Fruit fly (Drosophila melanogaster) whole organism, embryonic: ENCODE results near the gene Dpm1.
A peak's percentile ranks its signal among the peaks of the same experiment; 100 is the strongest.

ENCODE experiments used
- CG10431 ChIP-seq: fragments of 200-800 bp; sonication (Bioruptor generic); optimal IDR thresholded peaks from 3 replicates; lab custom pipeline; 2018; ENCODE audit warnings: missing biosample characterization, mild to moderate bottlenecking, missing genetic modification characterization
- CG10959 ChIP-seq: fragments of 200-800 bp; sonication (Bioruptor generic); IDR thresholded peaks from 2 replicates; pipeline ENCODE4 v1.3.6; 2022; ENCODE audit warnings: missing biosample characterization, missing genetic modification characterization
- CG13296 ChIP-seq: fragments of 200-800 bp; sonication (Bioruptor generic); optimal IDR thresholded peaks from 3 replicates; lab custom pipeline; 2018; ENCODE audit warnings: missing biosample characterization, mild to moderate bottlenecking, missing genetic modification characterization
- CG13624 ChIP-seq: fragments of 200-800 bp; sonication (Bioruptor generic); optimal IDR thresholded peaks from 2 replicates; lab custom pipeline; 2016; ENCODE audit warnings: missing biosample characterization, missing genetic modification characterization
- CG15073 ChIP-seq: fragments of 200-800 bp; sonication (Bioruptor generic); optimal IDR thresholded peaks from 2 replicates; lab custom pipeline; 2016; ENCODE audit warnings: missing biosample characterization, missing genetic modification characterization
- CG1647 ChIP-seq: fragments of 200-800 bp; sonication (Bioruptor generic); optimal IDR thresholded peaks from 3 replicates; lab custom pipeline; 2016; ENCODE audit warnings: missing biosample characterization, missing genetic modification characterization
- CG16863 ChIP-seq: fragments of 200-800 bp; sonication (Bioruptor generic); optimal IDR thresholded peaks from 3 replicates; lab custom pipeline; 2016; ENCODE audit warnings: missing biosample characterization, missing genetic modification characterization
- CG17912 ChIP-seq: fragments of 200-800 bp; sonication (Bioruptor generic); optimal IDR thresholded peaks from 2 replicates; lab custom pipeline; 2018; ENCODE audit warnings: missing biosample characterization, mild to moderate bottlenecking, missing genetic modification characterization
- CG1832 ChIP-seq: fragments of 200-800 bp; sonication (Bioruptor generic); optimal IDR thresholded peaks from 2 replicates; lab custom pipeline; 2017; ENCODE audit warnings: missing biosample characterization, mild to moderate bottlenecking, missing genetic modification characterization, inconsistent platforms
- CG2889 ChIP-seq: fragments of 200-800 bp; sonication (Bioruptor generic); IDR thresholded peaks from 3 replicates; pipeline ENCODE4 v1.3.6; 2022; ENCODE audit warnings: missing biosample characterization, missing genetic modification characterization
- CG34376 ChIP-seq: fragments of 200-800 bp; sonication (Bioruptor generic); optimal IDR thresholded peaks from 2 replicates; lab custom pipeline; 2018; ENCODE audit warnings: missing biosample characterization, mild to moderate bottlenecking, missing genetic modification characterization
- CG3847 ChIP-seq: fragments of 200-800 bp; sonication (Bioruptor generic); IDR thresholded peaks from 2 replicates; pipeline ENCODE4 v1.3.6; 2022; ENCODE audit warnings: missing biosample characterization, missing genetic modification characterization
- CG4282 ChIP-seq: fragments of 200-800 bp; sonication (Bioruptor generic); optimal IDR thresholded peaks from 2 replicates; lab custom pipeline; 2016; ENCODE audit warnings: missing biosample characterization, missing genetic modification characterization
- CG4707 ChIP-seq: fragments of 200-800 bp; sonication (Bioruptor generic); optimal IDR thresholded peaks from 2 replicates; lab custom pipeline; 2018; ENCODE audit warnings: missing biosample characterization, mild to moderate bottlenecking, missing genetic modification characterization, moderate library complexity
- CG6689 ChIP-seq: fragments of 200-800 bp; sonication (Bioruptor generic); IDR thresholded peaks from 2 replicates; pipeline ENCODE4 v1.3.6; 2022; ENCODE audit warnings: missing biosample characterization, missing genetic modification characterization
- CG7357 ChIP-seq: fragments of 200-800 bp; sonication (Bioruptor generic); IDR thresholded peaks from 3 replicates; pipeline ENCODE4 v1.3.6; 2022; ENCODE audit warnings: missing biosample characterization, missing genetic modification characterization
- CG7963 ChIP-seq: fragments of 200-800 bp; sonication (Bioruptor generic); IDR thresholded peaks from 3 replicates; pipeline ENCODE4 v1.3.6; 2022; ENCODE audit warnings: missing biosample characterization, missing genetic modification characterization; ENCODE audit not compliant: partially characterized antibody
- CG8924 ChIP-seq: fragments of 200-800 bp; optimal IDR thresholded peaks from 3 replicates; lab custom pipeline; 2019; ENCODE audit warnings: missing biosample characterization, mild to moderate bottlenecking, missing genetic modification characterization, moderate library complexity
- CkIIα-i1 ChIP-seq: fragments of 200-800 bp; sonication (Bioruptor generic); IDR thresholded peaks from 2 replicates; pipeline ENCODE4 v1.3.6; 2022; ENCODE audit warnings: missing biosample characterization, missing genetic modification characterization
- E2f1 ChIP-seq: fragments of 200-800 bp; sonication (Bioruptor generic); IDR thresholded peaks from 2 replicates; pipeline ENCODE4 v1.3.6; 2022; ENCODE audit warnings: missing biosample characterization, missing genetic modification characterization
- Gsc ChIP-seq: fragments of 200-800 bp; sonication (Bioruptor generic); IDR thresholded peaks from 2 replicates; pipeline ENCODE4 v1.3.6; 2022; ENCODE audit warnings: missing biosample characterization, missing genetic modification characterization
- H15 ChIP-seq: fragments of 200-800 bp; sonication (Bioruptor generic); IDR thresholded peaks from 3 replicates; pipeline ENCODE4 v1.3.6; 2022; ENCODE audit warnings: missing biosample characterization, missing genetic modification characterization
- Hey ChIP-seq: fragments of 200-800 bp; sonication (Bioruptor generic); optimal IDR thresholded peaks from 3 replicates; lab custom pipeline; 2018; ENCODE audit warnings: missing biosample characterization, mild to moderate bottlenecking, missing genetic modification characterization
- Hmr ChIP-seq: fragments of 200-800 bp; sonication (Bioruptor generic); optimal IDR thresholded peaks from 3 replicates; lab custom pipeline; 2017; ENCODE audit warnings: mild to moderate bottlenecking, missing biosample characterization, missing genetic modification reagents, missing genetic modification characterization
- Med ChIP-seq: fragments of 200-800 bp; sonication (Bioruptor generic); peaks from one replicate; lab custom pipeline; 2016; ENCODE audit warnings: missing biosample characterization, missing genetic modification characterization, mild to moderate bottlenecking, inconsistent platforms, moderate library complexity
- Oli ChIP-seq: fragments of 200-800 bp; sonication (Bioruptor generic); optimal IDR thresholded peaks from 2 replicates; lab custom pipeline; 2018; ENCODE audit warnings: missing biosample characterization, mild to moderate bottlenecking, missing genetic modification characterization, moderate library complexity
- Pdp1 ChIP-seq, 2 experiments: fragments of 200-800 bp; sonication (Bioruptor generic); optimal IDR thresholded peaks; 3 replicates each; lab custom pipeline; 2016; ENCODE audit warnings: missing biosample characterization in 2 of 2, missing genetic modification characterization in 2 of 2, mild to moderate bottlenecking in 1 of 2, moderate library complexity in 1 of 2
- Vsx1 ChIP-seq: fragments of 200-800 bp; sonication (Bioruptor generic); optimal IDR thresholded peaks from 2 replicates; lab custom pipeline; 2017; ENCODE audit warnings: missing biosample characterization, mild to moderate bottlenecking, missing genetic modification characterization, missing genetic modification reagents
- Xrp1 ChIP-seq: fragments of 200-800 bp; sonication (Bioruptor generic); IDR thresholded peaks from 2 replicates; pipeline ENCODE4 v1.3.6; 2022; ENCODE audit warnings: missing biosample characterization, missing genetic modification characterization
- ato ChIP-seq: fragments of 200-800 bp; sonication (Bioruptor generic); IDR thresholded peaks from 2 replicates; pipeline ENCODE4 v1.3.6; 2022; ENCODE audit warnings: missing biosample characterization, missing genetic modification characterization; ENCODE audit not compliant: partially characterized antibody
- ci ChIP-seq: fragments of 200-800 bp; sonication (Bioruptor generic); IDR thresholded peaks from 3 replicates; pipeline ENCODE4 v1.3.6; 2022; ENCODE audit warnings: missing biosample characterization, missing genetic modification characterization
- cwo ChIP-seq: fragments of 200-800 bp; sonication (Bioruptor generic); optimal IDR thresholded peaks from 3 replicates; lab custom pipeline; 2017; ENCODE audit warnings: missing biosample characterization, missing genetic modification characterization, mild to moderate bottlenecking, moderate library complexity, missing genetic modification reagents
- da ChIP-seq: fragments of 200-800 bp; sonication (Bioruptor generic); optimal IDR thresholded peaks from 2 replicates; lab custom pipeline; 2016; ENCODE audit warnings: missing biosample characterization, missing genetic modification characterization
- dmrt99B ChIP-seq: fragments of 200-800 bp; sonication (Bioruptor generic); optimal IDR thresholded peaks from 2 replicates; lab custom pipeline; 2018; ENCODE audit warnings: missing biosample characterization, mild to moderate bottlenecking, missing genetic modification characterization, moderate library complexity
- dysf ChIP-seq: fragments of 200-800 bp; sonication (Bioruptor generic); IDR thresholded peaks from 3 replicates; pipeline ENCODE4 v1.3.6; 2022; ENCODE audit warnings: missing biosample characterization, missing genetic modification characterization
- exex ChIP-seq: fragments of 200-800 bp; sonication (Bioruptor generic); optimal IDR thresholded peaks from 4 replicates; lab custom pipeline; 2018; ENCODE audit warnings: missing biosample characterization, mild to moderate bottlenecking, missing genetic modification characterization, moderate library complexity
- ftz-f1 ChIP-seq: fragments of 200-800 bp; sonication (Bioruptor generic); optimal IDR thresholded peaks from 2 replicates; lab custom pipeline; 2016; ENCODE audit warnings: missing biosample characterization, missing genetic modification characterization
- grn ChIP-seq: fragments of 200-800 bp; sonication (Bioruptor generic); optimal IDR thresholded peaks from 3 replicates; lab custom pipeline; 2017; ENCODE audit warnings: missing biosample characterization, missing genetic modification characterization
- insv ChIP-seq, 2 experiments: fragments of 200-800 bp; sonication (Bioruptor generic); optimal IDR thresholded peaks; 3 replicates each; lab custom pipeline; 2016 to 2018; ENCODE audit warnings: missing biosample characterization in 2 of 2, missing genetic modification characterization in 2 of 2
- lmd ChIP-seq: fragments of 200-800 bp; sonication (Bioruptor generic); IDR thresholded peaks from 2 replicates; pipeline ENCODE4 v1.3.6; 2022; ENCODE audit warnings: missing biosample characterization, missing genetic modification characterization
- nerfin-1 ChIP-seq: fragments of 200-800 bp; sonication (Bioruptor generic); optimal IDR thresholded peaks from 3 replicates; lab custom pipeline; 2019; ENCODE audit warnings: missing biosample characterization, mild to moderate bottlenecking, missing genetic modification characterization, moderate library complexity
- pho ChIP-seq: fragments of 200-800 bp; sonication (Bioruptor generic); optimal IDR thresholded peaks from 2 replicates; lab custom pipeline; 2016; ENCODE audit warnings: missing biosample characterization, missing genetic modification characterization
- sd ChIP-seq: fragments of 200-800 bp; sonication (Bioruptor generic); optimal IDR thresholded peaks from 3 replicates; lab custom pipeline; 2018; ENCODE audit warnings: missing biosample characterization, mild to moderate bottlenecking, missing genetic modification characterization, moderate library complexity
- sens ChIP-seq: fragments of 200-800 bp; sonication (Bioruptor generic); peaks from one replicate; lab custom pipeline; 2016; ENCODE audit warnings: missing biosample characterization, missing genetic modification characterization
- so ChIP-seq: fragments of 200-800 bp; sonication (Bioruptor generic); IDR thresholded peaks from 3 replicates; pipeline ENCODE4 v1.3.6; 2022; ENCODE audit warnings: missing biosample characterization, missing genetic modification characterization
- sr ChIP-seq: fragments of 200-800 bp; sonication (Bioruptor generic); IDR thresholded peaks from 3 replicates; pipeline ENCODE4 v1.3.6; 2022; ENCODE audit warnings: missing biosample characterization, missing genetic modification characterization
- sug ChIP-seq: fragments of 200-800 bp; optimal IDR thresholded peaks from 2 replicates; lab custom pipeline; 2019; ENCODE audit warnings: missing biosample characterization, mild to moderate bottlenecking, missing genetic modification characterization, moderate library complexity
- ttk ChIP-seq: fragments of 200-800 bp; sonication (Bioruptor generic); IDR thresholded peaks from 2 replicates; pipeline ENCODE4 v2.1.2; 2022; ENCODE audit warnings: missing biosample characterization, missing genetic modification characterization
- vfl ChIP-seq: fragments of 200-800 bp; sonication (Bioruptor generic); optimal IDR thresholded peaks from 2 replicates; lab custom pipeline; 2016; ENCODE audit warnings: missing biosample characterization, missing genetic modification characterization
- wek ChIP-seq: fragments of 200-800 bp; sonication (Bioruptor generic); optimal IDR thresholded peaks from 3 replicates; lab custom pipeline; 2018; ENCODE audit warnings: missing biosample characterization, mild to moderate bottlenecking, missing genetic modification characterization, moderate library complexity

Dpm1 gene

dm6 chr2L:19535234-19535633 is 9.1 kb upstream of the Dpm1 start, which contains the start of gene CG31697:
CG31697 (plus strand) TSS chr2L:19535448.
- TF ChIP-seq CG34376 (GFP tag; lab: Kevin White, UChicago) (peak; percentile 35), sens (GFP tag; lab: Kevin White, UChicago) (peak; percentile 56), Med (GFP tag; lab: Kevin White, UChicago) (peak; percentile 43), Pdp1 (GFP tag; optimal IDR thresholded peaks at IDR 0.05; lab: Kevin White, UChicago) (peak in 1 of 2 experiments; percentile 8), Hey (tag; lab: Kevin White, UChicago) (peak; percentile 68), exex (tag; lab: Kevin White, UChicago) (peak; percentile 78), lmd (GFP tag; lab: Robert Waterston, UW) (no peak), CG7357 (GFP tag; lab: Robert Waterston, UW) (no peak), sd (peak; percentile 69), nerfin-1 (tag; lab: Kevin White, UChicago) (peak; percentile 76), cwo (GFP tag; lab: Kevin White, UChicago) (peak; percentile 75), grn (GFP tag; lab: Kevin White, UChicago) (peak; percentile 21), sug (tag; lab: Kevin White, UChicago) (peak; percentile 58), CG8924 (tag; lab: Kevin White, UChicago) (no peak)

dm6 chr2L:19533247-19533646 is 7.1 kb upstream of the Dpm1 start, which contains the start of gene CG33116:
CG33116 (plus strand) TSS chr2L:19533479.
- TF ChIP-seq pho (GFP tag; lab: Kevin White, UChicago) (peak; percentile 81), CG10959 (0 out of 2 replicates have a peak, but pooled peaks have one; percentile 32), CG1647 (GFP tag; lab: Kevin White, UChicago) (peak; percentile 73), Hmr (GFP tag; lab: Kevin White, UChicago) (peak; percentile 88), ci (peak; percentile 92), ato (GFP tag; lab: Robert Waterston, UW) (0 out of 2 replicates have a peak, but pooled peaks have one; percentile 25), ttk (GFP tag; lab: Robert Waterston, UW) (peak; percentile 75), H15 (GFP tag; lab: Robert Waterston, UW) (peak; percentile 68; the same call in 1 of the 3 replicates), Gsc (GFP tag; lab: Robert Waterston, UW) (no peak), CG7963 (no peak), sr (GFP tag; lab: Robert Waterston, UW) (no peak), vfl (GFP tag; lab: Kevin White, UChicago) (peak; percentile 87), CG4707 (GFP tag; lab: Kevin White, UChicago) (peak; percentile 52), CkIIα-i1 (GFP tag; lab: Robert Waterston, UW) (peak; percentile 25; the same call in 1 of the 2 replicates), Vsx1 (GFP tag; lab: Kevin White, UChicago) (peak; percentile 38), CG13296 (peak; percentile 74), insv (GFP tag; optimal IDR thresholded peaks at IDR 0.05; lab: Kevin White, UChicago) (peak in 1 of 2 experiments; percentile 25), CG6689 (GFP tag; lab: Robert Waterston, UW) (peak; percentile 64), E2f1 (GFP tag; lab: Robert Waterston, UW) (peak; percentile 72), CG1832 (GFP tag; lab: Kevin White, UChicago) (no peak), CG13624 (GFP tag; lab: Kevin White, UChicago) (peak; percentile 85), CG3847 (peak; percentile 83), ftz-f1 (GFP tag; lab: Kevin White, UChicago) (peak; percentile 39), CG15073 (GFP tag; lab: Kevin White, UChicago) (no peak), dmrt99B (tag; lab: Kevin White, UChicago) (peak; percentile 86), dysf (GFP tag; lab: Robert Waterston, UW) (peak; percentile 80), Xrp1 (GFP tag; lab: Robert Waterston, UW) (peak; percentile 77), CG17912 (GFP tag; lab: Kevin White, UChicago) (peak; percentile 56), CG16863 (peak; percentile 65), CG4282 (GFP tag; lab: Kevin White, UChicago) (peak; percentile 47), Oli (tag; lab: Kevin White, UChicago) (peak; percentile 84), CG2889 (peak; percentile 64; the same call in 1 of the 3 replicates), so (peak; percentile 71; the same call in 2 of the 3 replicates), CG10431 (GFP tag; lab: Kevin White, UChicago) (peak; percentile 45), da (GFP tag; lab: Kevin White, UChicago) (peak; percentile 70), wek (GFP tag; lab: Kevin White, UChicago) (peak; percentile 54)
